Fruit fly (Drosophila melanogaster): Measurements from ENCODE around the gene cal1.

dm6 chr3R:17135747-17136146 is 47.7 kb downstream of the cal1 start, which contains the start of gene CG5246:
- TF ChIP-seq Mio (GFP tag; optimal IDR thresholded peaks at IDR 0.05), result no peak
- TF ChIP-seq pan (optimal IDR thresholded peaks at IDR 0.05), result no peak
- TF ChIP-seq usp (GFP tag; optimal IDR thresholded peaks at IDR 0.05), result no peak
- no peak for TF ChIP-seq ey (GFP tag; optimal IDR thresholded peaks at IDR 0.05)
- TF ChIP-seq psq (GFP tag; optimal IDR thresholded peaks at IDR 0.05), result no peak
